Fruit fly (Drosophila melanogaster) whole organism, wandering third instar larva: Measurements from ENCODE around the gene CG10405.
A peak's percentile ranks its signal among the peaks of the same experiment; 100 is the strongest.

ENCODE experiments used
- Abd-B ChIP-seq: fragments of >200 bp; optimal IDR thresholded peaks from 2 replicates; lab custom pipeline; 2017; ENCODE audit warnings: missing biosample characterization, missing genetic modification characterization
- CG32264 ChIP-seq: fragments of 200-800 bp; sonication (Bioruptor generic); optimal IDR thresholded peaks from 2 replicates; lab custom pipeline; 2016; ENCODE audit warnings: missing biosample characterization, missing genetic modification characterization
- CG9705 ChIP-seq: fragments of 200-800 bp; sonication (Bioruptor generic); optimal IDR thresholded peaks from 2 replicates; lab custom pipeline; 2018; ENCODE audit warnings: missing biosample characterization, mild to moderate bottlenecking, missing genetic modification characterization
- CrebA ChIP-seq: fragments of 200-800 bp; sonication (Bioruptor generic); optimal IDR thresholded peaks from 2 replicates; lab custom pipeline; 2016; ENCODE audit warnings: missing biosample characterization, mild to moderate bottlenecking, missing genetic modification characterization, borderline replicate concordance
- Dfd ChIP-seq: fragments of >200 bp; optimal IDR thresholded peaks from 2 replicates; lab custom pipeline; 2017; ENCODE audit warnings: missing biosample characterization, missing genetic modification characterization
- Dif ChIP-seq: fragments of 200-275, 200-300 bp; sonication (Bioruptor generic); optimal IDR thresholded peaks from 2 replicates; lab custom pipeline; 2018; ENCODE audit warnings: missing biosample characterization, missing genetic modification characterization; ENCODE audit not compliant: partially characterized antibody
- HLH106 ChIP-seq: fragments of 200-800 bp; optimal IDR thresholded peaks from 3 replicates; lab custom pipeline; 2019; ENCODE audit warnings: missing biosample characterization, mild to moderate bottlenecking, missing genetic modification characterization, moderate library complexity
- Hnf4 ChIP-seq: fragments of 200-800 bp; sonication (Bioruptor generic); optimal IDR thresholded peaks from 2 replicates; lab custom pipeline; 2016; ENCODE audit warnings: missing biosample characterization, mild to moderate bottlenecking, missing genetic modification characterization
- Hr78 ChIP-seq: fragments of >200 bp; optimal IDR thresholded peaks from 2 replicates; lab custom pipeline; 2017; ENCODE audit warnings: missing biosample characterization, missing genetic modification characterization
- Hr83 ChIP-seq: fragments of 200-300 bp; sonication (Bioruptor generic); optimal IDR thresholded peaks from 2 replicates; lab custom pipeline; 2016; ENCODE audit warnings: missing biosample characterization, mild to moderate bottlenecking, missing genetic modification characterization, moderate library complexity; ENCODE audit not compliant: poor library complexity, severe bottlenecking
- Jra ChIP-seq: sonication (Bioruptor generic); optimal IDR thresholded peaks from 2 replicates; lab custom pipeline; 2016; ENCODE audit warnings: missing biosample characterization, missing genetic modification characterization
- Mio ChIP-seq: sonication (Bioruptor generic); optimal IDR thresholded peaks from 2 replicates; lab custom pipeline; 2016; ENCODE audit warnings: missing biosample characterization, missing genetic modification characterization
- Myc ChIP-seq: fragments of >200 bp; optimal IDR thresholded peaks from 2 replicates; lab custom pipeline; 2017
- N ChIP-seq: fragments of >200 bp; optimal IDR thresholded peaks from 2 replicates; lab custom pipeline; 2018; ENCODE audit warnings: missing biosample characterization, missing external identifiers, missing genetic modification characterization
- OdsH ChIP-seq: fragments of 200-800 bp; sonication (Bioruptor generic); optimal IDR thresholded peaks from 2 replicates; lab custom pipeline; 2016; ENCODE audit warnings: missing biosample characterization, mild to moderate bottlenecking, missing genetic modification characterization
- Sp1 ChIP-seq: fragments of 200-800 bp; sonication (Bioruptor generic); optimal IDR thresholded peaks from 3 replicates; lab custom pipeline; 2019; ENCODE audit warnings: missing biosample characterization, mild to moderate bottlenecking, missing genetic modification characterization, moderate library complexity
- Vsx2 ChIP-seq: fragments of 200-300, 225-300 bp; sonication (Bioruptor generic); optimal IDR thresholded peaks from 2 replicates; lab custom pipeline; 2018; ENCODE audit warnings: missing biosample characterization, missing genetic modification characterization; ENCODE audit not compliant: partially characterized antibody
- br ChIP-seq: fragments of 200-800 bp; sonication (Bioruptor generic); optimal IDR thresholded peaks from 2 replicates; lab custom pipeline; 2016; ENCODE audit warnings: missing biosample characterization, missing genetic modification characterization
- dmrt93B ChIP-seq: fragments of 200-800 bp; sonication (Bioruptor generic); optimal IDR thresholded peaks from 2 replicates; lab custom pipeline; 2018; ENCODE audit warnings: missing biosample characterization, mild to moderate bottlenecking, missing genetic modification characterization
- dsf ChIP-seq: sonication (Bioruptor generic); optimal IDR thresholded peaks from 2 replicates; lab custom pipeline; 2016; ENCODE audit warnings: missing biosample characterization, missing genetic modification characterization, borderline replicate concordance
- ey ChIP-seq: fragments of 200-800 bp; sonication (Bioruptor generic); optimal IDR thresholded peaks from 2 replicates; lab custom pipeline; 2016; ENCODE audit warnings: missing biosample characterization, missing genetic modification characterization
- foxo ChIP-seq, 2 experiments: fragments of 200-800 bp; sonication (Bioruptor generic); optimal IDR thresholded peaks; 2 replicates in 1 of 2; 3 replicates in 1 of 2; lab custom pipeline; 2016 to 2017; ENCODE audit warnings: missing biosample characterization in 2 of 2, missing genetic modification characterization in 2 of 2
- fru ChIP-seq: fragments of 200-800 bp; sonication (Bioruptor generic); optimal IDR thresholded peaks from 3 replicates; lab custom pipeline; 2016; ENCODE audit warnings: missing biosample characterization, mild to moderate bottlenecking, missing genetic modification characterization
- h ChIP-seq: fragments of 200-800 bp; sonication (Bioruptor generic); optimal IDR thresholded peaks from 3 replicates; lab custom pipeline; 2016; ENCODE audit warnings: missing biosample characterization, mild to moderate bottlenecking, missing genetic modification characterization
- psq ChIP-seq: fragments of 200-800 bp; sonication (Bioruptor generic); optimal IDR thresholded peaks from 3 replicates; lab custom pipeline; 2017; ENCODE audit warnings: missing biosample characterization, mild to moderate bottlenecking, missing genetic modification characterization, moderate library complexity
- rgr ChIP-seq: fragments of 200-800 bp; sonication (Bioruptor generic); optimal IDR thresholded peaks from 3 replicates; lab custom pipeline; 2016; ENCODE audit warnings: missing biosample characterization, mild to moderate bottlenecking, missing genetic modification characterization
- sage ChIP-seq: fragments of 200-800 bp; sonication (Bioruptor generic); optimal IDR thresholded peaks from 2 replicates; lab custom pipeline; 2016; ENCODE audit warnings: missing biosample characterization, mild to moderate bottlenecking, missing genetic modification characterization
- sv ChIP-seq: fragments of 200-800 bp; sonication (Bioruptor generic); optimal IDR thresholded peaks from 3 replicates; lab custom pipeline; 2016; ENCODE audit warnings: missing biosample characterization, missing genetic modification characterization
- usp ChIP-seq: fragments of >200 bp; optimal IDR thresholded peaks from 2 replicates; lab custom pipeline; 2017; ENCODE audit warnings: missing biosample characterization, missing genetic modification characterization
- woc ChIP-seq: sonication (Bioruptor generic); optimal IDR thresholded peaks from 2 replicates; lab custom pipeline; 2016; ENCODE audit warnings: missing biosample characterization, mild to moderate bottlenecking, missing genetic modification characterization

Gene CG10405

DNA sequence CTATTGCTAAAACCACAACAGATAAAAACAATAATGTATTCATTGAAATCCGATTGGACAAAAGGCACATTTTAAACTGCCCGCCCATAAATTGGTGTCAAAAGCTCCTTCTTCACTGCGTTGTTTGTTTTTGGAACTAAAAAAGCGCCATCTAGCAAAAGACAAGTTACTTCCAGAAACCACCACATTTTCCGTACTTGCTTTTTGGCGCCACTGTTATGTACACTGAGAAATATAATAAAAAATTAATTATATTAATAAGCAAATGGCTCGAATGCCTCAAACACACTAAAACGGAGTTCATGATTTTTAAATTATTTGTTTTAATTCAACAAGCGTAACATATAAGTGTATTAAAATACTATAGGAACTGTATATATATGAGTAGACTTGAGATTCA, 43.1 kb downstream of the CG10405 start:
- TF ChIP-seq CrebA (no peak), dsf (no peak), OdsH (GFP tag; lab: Kevin White, UChicago) (peak; percentile 69), br (GFP tag; lab: Kevin White, UChicago) (peak; percentile 57), CG9705 (GFP tag; lab: Kevin White, UChicago) (peak; percentile 26), dmrt93B (GFP tag; lab: Kevin White, UChicago) (peak; percentile 44), Hr83 (GFP tag; lab: Kevin White, UChicago) (peak; percentile 80), h (GFP tag; lab: Kevin White, UChicago) (peak; percentile 67), rgr (GFP tag; lab: Kevin White, UChicago) (peak; percentile 74), Myc (peak; percentile 89), Abd-B (GFP tag; lab: Kevin White, UChicago) (no peak), Jra (GFP tag; lab: Kevin White, UChicago) (no peak), psq (GFP tag; lab: Kevin White, UChicago) (peak; percentile 63), Dfd (GFP tag; lab: Kevin White, UChicago) (no peak), HLH106 (tag; lab: Kevin White, UChicago) (peak; percentile 69), foxo (GFP tag; optimal IDR thresholded peaks at IDR 0.05; lab: Kevin White, UChicago) (peak in 1 of 2 experiments; percentile 80), fru (peak; percentile 66), Dif (GFP tag; lab: Kevin White, UChicago) (no peak), sage (GFP tag; lab: Kevin White, UChicago) (peak; percentile 23), sv (peak; percentile 66), ey (GFP tag; lab: Kevin White, UChicago) (peak; percentile 26), CG32264 (no peak)
- TF ChIP-seq, all 38 proteins: peak for 15

DNA sequence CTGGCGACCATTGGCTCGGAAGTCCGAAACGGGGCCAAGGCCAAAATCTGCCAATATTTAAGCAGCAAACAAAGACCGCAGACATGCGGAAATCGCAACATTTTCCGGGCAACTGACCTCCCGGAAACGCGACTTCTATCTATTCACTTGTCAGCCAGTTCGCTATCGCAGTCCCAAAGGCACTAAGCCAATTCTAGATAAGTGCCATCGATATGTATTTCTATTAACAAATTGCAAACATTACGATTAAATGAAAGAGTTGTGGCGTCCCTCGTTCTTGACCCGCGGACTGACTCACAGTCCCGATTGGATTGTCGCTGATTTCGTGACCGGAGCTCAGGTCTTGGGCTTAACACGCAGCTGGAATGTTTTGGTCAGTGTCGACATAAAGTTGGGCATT, 44.6 kb downstream of the CG10405 start, which contains the start of gene Gr89a:
Gene Gr89a (minus strand): TSS at position 101 of the 400 bp plus-strand sequence.
- TF ChIP-seq Sp1 (GFP tag; lab: Kevin White, UChicago) (no peak), h (GFP tag; lab: Kevin White, UChicago) (no peak), Vsx2 (GFP tag; lab: Kevin White, UChicago) (no peak), dsf (no peak), foxo (GFP tag; optimal IDR thresholded peaks at IDR 0.05; lab: Kevin White, UChicago) (no peak), CG9705 (GFP tag; lab: Kevin White, UChicago) (no peak), usp (GFP tag; lab: Kevin White, UChicago) (no peak), psq (GFP tag; lab: Kevin White, UChicago) (no peak), dmrt93B (GFP tag; lab: Kevin White, UChicago) (no peak), Dfd (GFP tag; lab: Kevin White, UChicago) (no peak), CG32264 (no peak), Jra (GFP tag; lab: Kevin White, UChicago) (no peak), Abd-B (GFP tag; lab: Kevin White, UChicago) (no peak), Hr78 (GFP tag; lab: Kevin White, UChicago) (no peak), woc (GFP tag; lab: Kevin White, UChicago) (no peak), N (GFP tag; lab: Kevin White, UChicago) (no peak)

DNA sequence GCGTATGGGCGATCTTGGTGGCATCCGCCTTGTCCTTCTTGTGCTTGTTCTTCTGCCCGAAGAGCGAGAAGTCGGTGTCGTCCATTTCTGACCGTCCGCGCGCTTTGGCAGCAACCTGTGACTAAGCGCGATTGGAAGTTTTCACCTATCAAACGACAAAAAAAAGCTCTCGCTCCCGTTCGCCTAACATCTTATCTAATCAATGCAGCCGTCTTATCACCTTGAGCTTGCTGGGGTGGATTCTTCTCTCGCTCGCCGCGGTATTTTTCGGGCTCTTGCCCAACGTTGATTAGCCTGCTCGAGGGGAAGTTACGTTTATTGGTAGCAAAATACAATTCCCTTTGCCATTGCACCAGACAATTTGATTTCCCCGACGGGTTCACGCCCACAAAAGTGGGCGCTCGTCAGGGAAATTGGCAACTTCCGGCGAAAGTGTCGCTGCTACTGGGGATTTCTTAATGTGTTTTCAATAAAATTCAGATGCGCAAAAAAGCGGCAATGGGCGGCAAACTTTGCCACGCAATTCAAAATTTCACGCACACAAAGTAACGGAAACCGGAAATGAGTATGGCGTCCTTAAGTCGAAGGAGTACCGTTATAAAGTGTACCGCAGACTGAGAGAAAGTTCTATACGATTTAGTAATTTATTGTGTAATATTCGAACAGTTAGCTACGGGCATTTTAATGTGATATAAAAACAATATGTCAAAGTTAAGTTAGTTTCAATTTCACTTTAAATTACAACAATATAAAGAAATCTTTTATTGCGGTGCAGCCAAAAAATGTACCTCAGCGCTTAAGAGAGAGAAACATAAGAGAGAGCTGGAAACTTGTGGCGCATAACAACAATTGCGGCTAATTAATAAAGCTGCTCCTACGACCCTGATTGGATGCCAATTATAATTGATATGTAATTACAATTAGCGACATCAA, 46.9 kb downstream of the CG10405 start, which contains the start of gene Decay:
Gene Decay (minus strand): TSS at position 132 of the 933 bp plus-strand sequence.
- TF ChIP-seq OdsH (GFP tag; lab: Kevin White, UChicago) (peak; percentile 28), br (GFP tag; lab: Kevin White, UChicago) (peak; percentile 8), ey (GFP tag; lab: Kevin White, UChicago) (peak; percentile 16), N (GFP tag; lab: Kevin White, UChicago) (no peak), Hr78 (GFP tag; lab: Kevin White, UChicago) (no peak), rgr (GFP tag; lab: Kevin White, UChicago) (peak; percentile 40), CG32264 (no peak), fru (peak; percentile 47), Mio (GFP tag; lab: Kevin White, UChicago) (no peak), Hnf4 (GFP tag; lab: Kevin White, UChicago) (peak; percentile 26), dmrt93B (GFP tag; lab: Kevin White, UChicago) (no peak), foxo (GFP tag; optimal IDR thresholded peaks at IDR 0.05; lab: Kevin White, UChicago) (peak in 1 of 2 experiments; percentile 28), Vsx2 (GFP tag; lab: Kevin White, UChicago) (peak; percentile 90), Dif (GFP tag; lab: Kevin White, UChicago) (no peak), h (GFP tag; lab: Kevin White, UChicago) (peak; percentile 28), sage (GFP tag; lab: Kevin White, UChicago) (no peak), Dfd (GFP tag; lab: Kevin White, UChicago) (no peak)
